Fruit fly (Drosophila melanogaster) whole organism, embryonic: Measurements from ENCODE around the gene CG16756.

Source experiments
- Bgb ChIP-seq: fragments of 200-800 bp; sonication (Bioruptor generic); IDR thresholded peaks from 2 replicates; pipeline ENCODE4 v1.3.6; 2022; ENCODE audit warnings: missing biosample characterization, missing genetic modification characterization; ENCODE audit not compliant: partially characterized antibody
- CG1024 ChIP-seq: fragments of 200-800 bp; sonication (Bioruptor generic); IDR thresholded peaks from 2 replicates; pipeline ENCODE4 v1.3.6; 2022; ENCODE audit warnings: missing biosample characterization, missing genetic modification characterization
- CG12219 ChIP-seq: fragments of 200-800 bp; sonication (Bioruptor generic); optimal IDR thresholded peaks from 3 replicates; lab custom pipeline; 2018; ENCODE audit warnings: missing biosample characterization, mild to moderate bottlenecking, missing genetic modification characterization
- CG12769 ChIP-seq: fragments of 200-800 bp; sonication (Bioruptor generic); optimal IDR thresholded peaks from 2 replicates; lab custom pipeline; 2019; ENCODE audit warnings: missing biosample characterization, mild to moderate bottlenecking, missing genetic modification characterization, moderate library complexity
- CG15073 ChIP-seq: fragments of 200-800 bp; sonication (Bioruptor generic); optimal IDR thresholded peaks from 2 replicates; lab custom pipeline; 2016; ENCODE audit warnings: missing biosample characterization, missing genetic modification characterization
- CG1529 ChIP-seq: fragments of 200-800 bp; sonication (Bioruptor generic); optimal IDR thresholded peaks from 3 replicates; lab custom pipeline; 2018; ENCODE audit warnings: missing biosample characterization, missing genetic modification characterization
- CG15696 ChIP-seq: fragments of 200-800 bp; sonication (Bioruptor generic); optimal IDR thresholded peaks from 2 replicates; lab custom pipeline; 2019; ENCODE audit warnings: missing biosample characterization, mild to moderate bottlenecking, missing genetic modification characterization, moderate library complexity
- CG16813 ChIP-seq: fragments of 200-800 bp; sonication (Bioruptor generic); IDR thresholded peaks from 3 replicates; pipeline ENCODE4 v1.3.6; 2022; ENCODE audit warnings: missing biosample characterization, missing genetic modification characterization; ENCODE audit not compliant: partially characterized antibody
- CG30020 ChIP-seq: fragments of 200-800 bp; optimal IDR thresholded peaks from 2 replicates; lab custom pipeline; 2019; ENCODE audit warnings: missing biosample characterization, mild to moderate bottlenecking, missing genetic modification characterization, moderate library complexity
- CG32767 ChIP-seq: fragments of 200-800 bp; sonication (Bioruptor generic); IDR thresholded peaks from 2 replicates; pipeline ENCODE4 v1.3.6; 2022; ENCODE audit warnings: missing biosample characterization, missing genetic modification characterization
- CG6254 ChIP-seq: fragments of 200-800 bp; sonication (Bioruptor generic); optimal IDR thresholded peaks from 3 replicates; lab custom pipeline; 2017; ENCODE audit warnings: mild to moderate bottlenecking, missing biosample characterization, missing genetic modification reagents, missing genetic modification characterization
- CG7357 ChIP-seq: fragments of 200-800 bp; sonication (Bioruptor generic); IDR thresholded peaks from 3 replicates; pipeline ENCODE4 v1.3.6; 2022; ENCODE audit warnings: missing biosample characterization, missing genetic modification characterization
- CG8089 ChIP-seq: fragments of 200-800 bp; sonication (Bioruptor generic); optimal IDR thresholded peaks from 3 replicates; lab custom pipeline; 2016; ENCODE audit warnings: missing biosample characterization, missing genetic modification characterization
- CG8290 ChIP-seq, 3 experiments: fragments of 200-800 bp; sonication (Bioruptor generic); optimal IDR thresholded peaks; 2 replicates each; lab custom pipeline; 2016 to 2019; ENCODE audit warnings: missing biosample characterization in 3 of 3, missing genetic modification characterization in 3 of 3, mild to moderate bottlenecking in 2 of 3, moderate library complexity in 1 of 3
- CG8359 ChIP-seq: fragments of 200-800 bp; sonication (Bioruptor generic); optimal IDR thresholded peaks from 2 replicates; lab custom pipeline; 2017; ENCODE audit warnings: missing biosample characterization, mild to moderate bottlenecking, missing genetic modification characterization, borderline replicate concordance
- D ChIP-seq, 2 experiments: fragments of 200-800 bp in 1 of 2; fragments of >200 bp in 1 of 2; sonication (Bioruptor generic) in 1 of 2; optimal IDR thresholded peaks; 2 replicates in 1 of 2; 3 replicates in 1 of 2; lab custom pipeline; 2017; ENCODE audit warnings: mild to moderate bottlenecking in 1 of 2, missing biosample characterization in 1 of 2, missing genetic modification characterization in 1 of 2, missing genetic modification reagents in 1 of 2
- D19B ChIP-seq: fragments of 200-800 bp; sonication (Bioruptor generic); optimal IDR thresholded peaks from 2 replicates; lab custom pipeline; 2017; ENCODE audit warnings: missing biosample characterization, mild to moderate bottlenecking, missing genetic modification characterization
- Ets65A ChIP-seq: fragments of 200-800 bp; sonication (Bioruptor generic); peaks from one replicate; lab custom pipeline; 2016; ENCODE audit warnings: missing biosample characterization, missing genetic modification characterization
- Fer1 ChIP-seq: fragments of 200-800 bp; sonication (Bioruptor generic); optimal IDR thresholded peaks from 2 replicates; lab custom pipeline; 2017; ENCODE audit warnings: missing biosample characterization, mild to moderate bottlenecking, missing genetic modification characterization
- HLH4C ChIP-seq: fragments of 200-800 bp; sonication (Bioruptor generic); IDR thresholded peaks from 3 replicates; pipeline ENCODE4 v1.3.6; 2022; ENCODE audit warnings: missing biosample characterization, missing genetic modification characterization; ENCODE audit not compliant: partially characterized antibody
- Nf-YC ChIP-seq: fragments of 200-800 bp; optimal IDR thresholded peaks from 3 replicates; lab custom pipeline; 2019; ENCODE audit warnings: missing biosample characterization, mild to moderate bottlenecking, missing genetic modification characterization, moderate library complexity
- Ssrp ChIP-seq: fragments of 200-800 bp; sonication (Bioruptor generic); optimal IDR thresholded peaks from 2 replicates; lab custom pipeline; 2018; ENCODE audit warnings: missing biosample characterization, mild to moderate bottlenecking, missing genetic modification characterization, moderate library complexity
- ash1 ChIP-seq: fragments of 200-800 bp; sonication (Bioruptor generic); optimal IDR thresholded peaks from 2 replicates; lab custom pipeline; 2018; ENCODE audit warnings: missing biosample characterization, mild to moderate bottlenecking, missing genetic modification characterization
- btn ChIP-seq: fragments of 200-800 bp; sonication (Bioruptor generic); optimal IDR thresholded peaks from 2 replicates; lab custom pipeline; 2016; ENCODE audit warnings: missing biosample characterization, missing genetic modification characterization
- cwo ChIP-seq: fragments of 200-800 bp; sonication (Bioruptor generic); optimal IDR thresholded peaks from 3 replicates; lab custom pipeline; 2017; ENCODE audit warnings: missing biosample characterization, missing genetic modification characterization, mild to moderate bottlenecking, moderate library complexity, missing genetic modification reagents
- disco-r ChIP-seq: fragments of 200-800 bp; sonication (Bioruptor generic); optimal IDR thresholded peaks from 2 replicates; lab custom pipeline; 2016; ENCODE audit warnings: missing biosample characterization, missing genetic modification characterization
- dmrt11E ChIP-seq: fragments of 200-800 bp; sonication (Bioruptor generic); optimal IDR thresholded peaks from 3 replicates; lab custom pipeline; 2018; ENCODE audit warnings: missing biosample characterization, mild to moderate bottlenecking, missing genetic modification characterization, moderate library complexity
- esg ChIP-seq: fragments of 200-800 bp; sonication (Bioruptor generic); conservative IDR thresholded peaks from 2 replicates; pipeline ENCODE4 v1.3.6; 2022; ENCODE audit warnings: missing biosample characterization, missing genetic modification characterization
- fru ChIP-seq: fragments of >200 bp; optimal IDR thresholded peaks from 2 replicates; lab custom pipeline; 2017
- fu2 ChIP-seq: fragments of 200-800 bp; sonication (Bioruptor generic); optimal IDR thresholded peaks from 2 replicates; lab custom pipeline; 2016; ENCODE audit warnings: missing biosample characterization, missing genetic modification characterization
- gcm ChIP-seq: fragments of 200-800 bp; sonication (Bioruptor generic); optimal IDR thresholded peaks from 2 replicates; lab custom pipeline; 2019; ENCODE audit warnings: missing biosample characterization, mild to moderate bottlenecking, missing genetic modification characterization, moderate library complexity
- gem ChIP-seq: fragments of 200-800 bp; sonication (Bioruptor generic); optimal IDR thresholded peaks from 2 replicates; lab custom pipeline; 2019; ENCODE audit warnings: missing biosample characterization, mild to moderate bottlenecking, missing genetic modification characterization, moderate library complexity
- gsb-n ChIP-seq: fragments of 200-800 bp; sonication (Bioruptor generic); optimal IDR thresholded peaks from 3 replicates; lab custom pipeline; 2018; ENCODE audit warnings: missing biosample characterization, mild to moderate bottlenecking, missing genetic modification characterization
- ind ChIP-seq: fragments of 200-800 bp; sonication (Bioruptor generic); optimal IDR thresholded peaks from 3 replicates; lab custom pipeline; 2016; ENCODE audit warnings: missing biosample characterization, missing genetic modification characterization
- lov ChIP-seq, 2 experiments: fragments of 200-800 bp in 1 of 2; fragments of >200 bp in 1 of 2; sonication (Bioruptor generic) in 1 of 2; IDR thresholded peaks in 1 of 2; optimal IDR thresholded peaks in 1 of 2; 2 replicates in 1 of 2; 3 replicates in 1 of 2; pipeline versions ENCODE4 v1.3.6 to Lab custom; 2017 to 2022; ENCODE audit warnings: missing biosample characterization in 1 of 2, missing genetic modification characterization in 1 of 2
- maf-S ChIP-seq: fragments of 200-800 bp; sonication (Bioruptor generic); optimal IDR thresholded peaks from 2 replicates; lab custom pipeline; 2016; ENCODE audit warnings: missing biosample characterization, missing genetic modification characterization
- mam ChIP-seq: fragments of 200-800 bp; sonication (Bioruptor generic); optimal IDR thresholded peaks from 3 replicates; lab custom pipeline; 2016; ENCODE audit warnings: missing biosample characterization, missing genetic modification characterization
- nom ChIP-seq: fragments of 200-800 bp; sonication (Bioruptor generic); optimal IDR thresholded peaks from 2 replicates; lab custom pipeline; 2017; ENCODE audit warnings: missing biosample characterization, missing genetic modification characterization, mild to moderate bottlenecking, moderate library complexity, missing genetic modification reagents
- odd ChIP-seq: fragments of 200-800 bp; sonication (Bioruptor generic); optimal IDR thresholded peaks from 2 replicates; lab custom pipeline; 2017; ENCODE audit warnings: missing biosample characterization, mild to moderate bottlenecking, missing genetic modification characterization
- otp ChIP-seq: fragments of 200-800 bp; sonication (Bioruptor generic); IDR thresholded peaks from 3 replicates; pipeline ENCODE4, ENCODE4 v1.3.6; 2022; ENCODE audit warnings: missing biosample characterization, missing genetic modification characterization
- pros ChIP-seq: fragments of 200-800 bp; sonication (Bioruptor generic); optimal IDR thresholded peaks from 3 replicates; lab custom pipeline; 2019; ENCODE audit warnings: missing biosample characterization, mild to moderate bottlenecking, missing genetic modification characterization, moderate library complexity
- rib ChIP-seq: fragments of 200-800 bp; sonication (Bioruptor generic); IDR thresholded peaks from 2 replicates; pipeline ENCODE4 v1.3.6; 2022; ENCODE audit warnings: missing biosample characterization, missing genetic modification characterization
- sug ChIP-seq: fragments of 200-800 bp; optimal IDR thresholded peaks from 2 replicates; lab custom pipeline; 2019; ENCODE audit warnings: missing biosample characterization, mild to moderate bottlenecking, missing genetic modification characterization, moderate library complexity
- tin ChIP-seq: fragments of 200-800 bp; sonication (Bioruptor generic); optimal IDR thresholded peaks from 3 replicates; lab custom pipeline; 2016; ENCODE audit warnings: missing biosample characterization, missing genetic modification characterization
- trh ChIP-seq: fragments of 200-800 bp; sonication (Bioruptor generic); optimal IDR thresholded peaks from 2 replicates; lab custom pipeline; 2016; ENCODE audit warnings: missing biosample characterization, missing genetic modification characterization
- wdn ChIP-seq: fragments of 200-800 bp; sonication (Bioruptor generic); IDR thresholded peaks from 2 replicates; pipeline ENCODE4 v1.3.6; 2022; ENCODE audit warnings: missing biosample characterization, missing genetic modification characterization
- z ChIP-seq: fragments of 200-800 bp; sonication (Bioruptor generic); IDR thresholded peaks from 3 replicates; pipeline ENCODE4 v1.3.6; 2022; ENCODE audit warnings: missing biosample characterization, missing genetic modification characterization

CG16756 gene

dm6 chrX:5429778-5430576, 2.7 kb downstream of the CG16756 start (continued):
- no peak for TF ChIP-seq HLH4C
- TF ChIP-seq CG15696 (tag; lab: Kevin White, UChicago) = peak; percentile 26
- TF ChIP-seq CG12769 (tag; lab: Kevin White, UChicago) = peak; percentile 14
- TF ChIP-seq CG12219 (GFP tag; lab: Kevin White, UChicago) = peak; percentile 39
- peak; percentile 24 for TF ChIP-seq CG1529 (GFP tag; lab: Kevin White, UChicago)
- TF ChIP-seq sug = peak; percentile 85
- TF ChIP-seq pros (GFP tag; lab: Kevin White, UChicago) = no peak
- no peak for TF ChIP-seq CG30020
- TF ChIP-seq odd (GFP tag; lab: Kevin White, UChicago) = peak; percentile 71
- no peak for TF ChIP-seq fru (lab: Kevin White, UChicago)
- TF ChIP-seq otp (GFP tag; lab: Robert Waterston, UW) = 0 out of 3 replicates have a peak, but pooled peaks have one; percentile 7
- peak; percentile 69 for TF ChIP-seq CG7357 (GFP tag; lab: Robert Waterston, UW)
- TF ChIP-seq esg (GFP tag; lab: Robert Waterston, UW) = peak; percentile 79
- peak; percentile 8 for TF ChIP-seq CG6254 (GFP tag; lab: Kevin White, UChicago)
- TF ChIP-seq CG16813 = no peak
- TF ChIP-seq Bgb (GFP tag; lab: Robert Waterston, UW) = no peak
- TF ChIP-seq tin = peak; percentile 54
- TF ChIP-seq CG32767 = peak; percentile 74
- TF ChIP-seq Nf-YC = peak; percentile 75
- peak; percentile 71 for TF ChIP-seq D19B (GFP tag; lab: Kevin White, UChicago)
- no peak for TF ChIP-seq ash1
- TF ChIP-seq Ssrp = peak; percentile 66
- TF ChIP-seq maf-S (GFP tag; lab: Kevin White, UChicago) = peak; percentile 76
- TF ChIP-seq disco-r (GFP tag; lab: Kevin White, UChicago) = peak; percentile 56
- peak; percentile 83 for TF ChIP-seq cwo (GFP tag; lab: Kevin White, UChicago)
- TF ChIP-seq CG8089 (GFP tag; lab: Kevin White, UChicago) = peak; percentile 61
- no peak for TF ChIP-seq D (optimal IDR thresholded peaks at IDR 0.05; lab: Kevin White, UChicago)
- TF ChIP-seq D (GFP tag; optimal IDR thresholded peaks at IDR 0.05; lab: Kevin White, UChicago) = peak; percentile 52
- TF ChIP-seq wdn = peak; percentile 74; the same call in 1 of the 2 replicates
- TF ChIP-seq CG15073 (GFP tag; lab: Kevin White, UChicago) = no peak
- peak; percentile 92 for TF ChIP-seq Fer1
- TF ChIP-seq rib (GFP tag; lab: Robert Waterston, UW) = peak; percentile 65; the same call in 1 of the 2 replicates
- no peak for TF ChIP-seq lov (optimal IDR thresholded peaks at IDR 0.05; lab: Kevin White, UChicago)
- no peak; the same call in 2 of the 3 replicates for TF ChIP-seq lov (GFP tag; IDR thresholded peaks at IDR 0.05; lab: Robert Waterston, UW)
- no peak for TF ChIP-seq dmrt11E (tag; lab: Kevin White, UChicago)
- TF ChIP-seq CG1024 = 0 out of 2 replicates have a peak, but pooled peaks have one; percentile 41
- TF ChIP-seq fu2 = peak; percentile 72
- no peak for TF ChIP-seq btn (GFP tag; lab: Kevin White, UChicago)
- peak; percentile 9 for TF ChIP-seq trh
- no peak for TF ChIP-seq CG8290 (GFP tag; optimal IDR thresholded peaks at IDR 0.05; lab: Kevin White, UChicago)
- TF ChIP-seq CG8290 (tag; optimal IDR thresholded peaks at IDR 0.05; lab: Kevin White, UChicago) = peak in 1 of 2 experiments; percentile 38
- peak; percentile 18 for TF ChIP-seq CG8359 (GFP tag; lab: Kevin White, UChicago)
- TF ChIP-seq z (GFP tag; lab: Robert Waterston, UW) = no peak
- peak; percentile 88 for TF ChIP-seq gem (tag; lab: Kevin White, UChicago)
- TF ChIP-seq ind (GFP tag; lab: Kevin White, UChicago) = peak; percentile 85
- peak; percentile 85 for TF ChIP-seq mam (GFP tag; lab: Kevin White, UChicago)
- TF ChIP-seq gcm (GFP tag; lab: Kevin White, UChicago) = peak; percentile 32
- TF ChIP-seq gsb-n (tag; lab: Kevin White, UChicago) = no peak
- TF ChIP-seq Ets65A (GFP tag; lab: Kevin White, UChicago) = peak; percentile 89
- TF ChIP-seq nom = peak; percentile 80
